Fruit fly (Drosophila melanogaster): ENCODE data around the gene ATPsyngamma.

Gene ATPsyngamma

dm6 chr3R:29748591-29749303 lies at the start of gene ATPsyngamma, which contains the start of gene yata:
ATPsyngamma (minus strand) TSS chr3R:29749163.
yata (plus strand) TSS chr3R:29749219.
- TF ChIP-seq Myc (optimal IDR thresholded peaks at IDR 0.05), result no peak
- TF ChIP-seq psq (optimal IDR thresholded peaks at IDR 0.05), result no peak
- no peak for TF ChIP-seq h (optimal IDR thresholded peaks at IDR 0.05)
- no peak for TF ChIP-seq Sin3A (optimal IDR thresholded peaks at IDR 0.05)
- TF ChIP-seq ttk (optimal IDR thresholded peaks at IDR 0.05), result no peak
- no peak for TF ChIP-seq insv (optimal IDR thresholded peaks at IDR 0.05)

- TF ChIP-seq Sin3A (optimal IDR thresholded peaks at IDR 0.05) (no peak), psq (optimal IDR thresholded peaks at IDR 0.05) (no peak), ttk (optimal IDR thresholded peaks at IDR 0.05) (no peak), h (optimal IDR thresholded peaks at IDR 0.05) (no peak)
Measured at dm6 chr3R:29797183-29797582, 48.2 kb upstream of the ATPsyngamma start.

- TF ChIP-seq ttk (optimal IDR thresholded peaks at IDR 0.05) (no peak), insv (optimal IDR thresholded peaks at IDR 0.05) (no peak), Myc (optimal IDR thresholded peaks at IDR 0.05) (no peak), h (optimal IDR thresholded peaks at IDR 0.05) (no peak), Sin3A (optimal IDR thresholded peaks at IDR 0.05) (no peak), psq (optimal IDR thresholded peaks at IDR 0.05) (no peak)
Measured at dm6 chr3R:29794161-29794882, 45.4 kb upstream of the ATPsyngamma start, which contains the start of gene sro. sro (plus strand) TSS chr3R:29794597.

dm6 chr3R:29790183-29790582 lies 41.2 kb upstream of the ATPsyngamma start:
- no peak for TF ChIP-seq Sin3A (optimal IDR thresholded peaks at IDR 0.05)
- TF ChIP-seq psq (optimal IDR thresholded peaks at IDR 0.05), result no peak
- TF ChIP-seq ttk (optimal IDR thresholded peaks at IDR 0.05), result no peak
- no peak for TF ChIP-seq insv (optimal IDR thresholded peaks at IDR 0.05)
- TF ChIP-seq h (optimal IDR thresholded peaks at IDR 0.05), result no peak
- no peak for TF ChIP-seq Myc (optimal IDR thresholded peaks at IDR 0.05)

dm6 chr3R:29787891-29788549 lies 39.1 kb upstream of the ATPsyngamma start:
- TF ChIP-seq h (optimal IDR thresholded peaks at IDR 0.05) (no peak), psq (optimal IDR thresholded peaks at IDR 0.05) (no peak), Sin3A (optimal IDR thresholded peaks at IDR 0.05) (no peak), Myc (optimal IDR thresholded peaks at IDR 0.05) (no peak), ttk (optimal IDR thresholded peaks at IDR 0.05) (no peak), insv (optimal IDR thresholded peaks at IDR 0.05) (no peak)

dm6 chr3R:29786016-29786996 lies 37.3 kb upstream of the ATPsyngamma start:
- no peak for TF ChIP-seq Myc (optimal IDR thresholded peaks at IDR 0.05)
- TF ChIP-seq psq (optimal IDR thresholded peaks at IDR 0.05), result no peak
- no peak for TF ChIP-seq Sin3A (optimal IDR thresholded peaks at IDR 0.05)
- no peak for TF ChIP-seq h (optimal IDR thresholded peaks at IDR 0.05)
- no peak for TF ChIP-seq ttk (optimal IDR thresholded peaks at IDR 0.05)
- TF ChIP-seq insv (optimal IDR thresholded peaks at IDR 0.05), result no peak

- TF ChIP-seq Sin3A (optimal IDR thresholded peaks at IDR 0.05), result no peak
- no peak for TF ChIP-seq ttk (optimal IDR thresholded peaks at IDR 0.05)
- TF ChIP-seq h (optimal IDR thresholded peaks at IDR 0.05), result no peak
- TF ChIP-seq insv (optimal IDR thresholded peaks at IDR 0.05), result no peak
- TF ChIP-seq Myc (optimal IDR thresholded peaks at IDR 0.05), result no peak
- TF ChIP-seq psq (optimal IDR thresholded peaks at IDR 0.05), result no peak
Measured at dm6 chr3R:29785242-29785641, 36.3 kb upstream of the ATPsyngamma start.

- TF ChIP-seq Myc (optimal IDR thresholded peaks at IDR 0.05), result no peak
- TF ChIP-seq insv (optimal IDR thresholded peaks at IDR 0.05), result no peak
- TF ChIP-seq psq (optimal IDR thresholded peaks at IDR 0.05), result no peak
- TF ChIP-seq ttk (optimal IDR thresholded peaks at IDR 0.05), result no peak
- no peak for TF ChIP-seq Sin3A (optimal IDR thresholded peaks at IDR 0.05)
- no peak for TF ChIP-seq h (optimal IDR thresholded peaks at IDR 0.05)
Measured at dm6 chr3R:29783210-29783609, 34.2 kb upstream of the ATPsyngamma start.

- TF ChIP-seq ttk (optimal IDR thresholded peaks at IDR 0.05), result no peak
- no peak for TF ChIP-seq Myc (optimal IDR thresholded peaks at IDR 0.05)
- no peak for TF ChIP-seq h (optimal IDR thresholded peaks at IDR 0.05)
- no peak for TF ChIP-seq insv (optimal IDR thresholded peaks at IDR 0.05)
- no peak for TF ChIP-seq Sin3A (optimal IDR thresholded peaks at IDR 0.05)
- TF ChIP-seq psq (optimal IDR thresholded peaks at IDR 0.05), result no peak
Measured at dm6 chr3R:29782367-29782766, 33.4 kb upstream of the ATPsyngamma start.

- no peak for TF ChIP-seq Sin3A (optimal IDR thresholded peaks at IDR 0.05)
- TF ChIP-seq ttk (optimal IDR thresholded peaks at IDR 0.05), result no peak
- TF ChIP-seq h (optimal IDR thresholded peaks at IDR 0.05), result no peak
- no peak for TF ChIP-seq Myc (optimal IDR thresholded peaks at IDR 0.05)
- TF ChIP-seq psq (optimal IDR thresholded peaks at IDR 0.05), result no peak
- no peak for TF ChIP-seq insv (optimal IDR thresholded peaks at IDR 0.05)
Measured at dm6 chr3R:29781874-29782273, 32.9 kb upstream of the ATPsyngamma start.
